Fruit fly (Drosophila melanogaster) whole organism, embryonic: ENCODE data around the gene CG43321.
A peak's percentile ranks its signal among the peaks of the same experiment; 100 is the strongest.

Experiments used
- Asciz ChIP-seq: fragments of 200-800 bp; sonication (Bioruptor generic); optimal IDR thresholded peaks from 2 replicates; lab custom pipeline; 2017; ENCODE audit warnings: missing biosample characterization, mild to moderate bottlenecking, missing genetic modification characterization, missing genetic modification reagents
- CG10462 ChIP-seq: fragments of 200-800 bp; sonication (Bioruptor generic); optimal IDR thresholded peaks from 2 replicates; lab custom pipeline; 2016; ENCODE audit warnings: missing biosample characterization, missing genetic modification characterization
- CG12071 ChIP-seq: fragments of 200-800 bp; sonication (Bioruptor generic); optimal IDR thresholded peaks from 3 replicates; lab custom pipeline; 2018; ENCODE audit warnings: missing biosample characterization, mild to moderate bottlenecking, missing genetic modification characterization
- CG12155 ChIP-seq: fragments of 200-800 bp; sonication (Bioruptor generic); optimal IDR thresholded peaks from 3 replicates; lab custom pipeline; 2016; ENCODE audit warnings: missing biosample characterization, missing genetic modification characterization
- CG12391 ChIP-seq: fragments of 200-800 bp; sonication (Bioruptor generic); optimal IDR thresholded peaks from 3 replicates; lab custom pipeline; 2018; ENCODE audit warnings: missing biosample characterization, mild to moderate bottlenecking, missing genetic modification characterization, moderate library complexity
- CG13123 ChIP-seq: fragments of 200-800 bp; sonication (Bioruptor generic); optimal IDR thresholded peaks from 2 replicates; lab custom pipeline; 2016; ENCODE audit warnings: missing biosample characterization, missing genetic modification characterization
- CG14667 ChIP-seq: fragments of 200-800 bp; sonication (Bioruptor generic); IDR thresholded peaks from 2 replicates; pipeline ENCODE4 v1.3.6; 2022; ENCODE audit warnings: missing biosample characterization, missing genetic modification characterization
- CG15601 ChIP-seq: fragments of 200-800 bp; sonication (Bioruptor generic); optimal IDR thresholded peaks from 3 replicates; lab custom pipeline; 2019; ENCODE audit warnings: missing biosample characterization, mild to moderate bottlenecking, missing genetic modification characterization, moderate library complexity
- CG16863 ChIP-seq: fragments of 200-800 bp; sonication (Bioruptor generic); optimal IDR thresholded peaks from 3 replicates; lab custom pipeline; 2016; ENCODE audit warnings: missing biosample characterization, missing genetic modification characterization
- CG30403 ChIP-seq: fragments of 200-800 bp; sonication (Bioruptor generic); optimal IDR thresholded peaks from 3 replicates; lab custom pipeline; 2016; ENCODE audit warnings: missing biosample characterization, missing genetic modification characterization
- CG32772 ChIP-seq: fragments of 200-800 bp; sonication (Bioruptor generic); IDR thresholded peaks from 2 replicates; pipeline ENCODE4 v1.3.6; 2022; ENCODE audit warnings: missing biosample characterization, missing genetic modification characterization
- CG34224 ChIP-seq: fragments of 200-800 bp; sonication (Bioruptor generic); IDR thresholded peaks from 3 replicates; pipeline ENCODE4 v1.3.6; 2022; ENCODE audit warnings: missing biosample characterization, missing genetic modification characterization; ENCODE audit not compliant: partially characterized antibody
- CG3838 ChIP-seq: fragments of 200-800 bp; sonication (Bioruptor generic); optimal IDR thresholded peaks from 3 replicates; lab custom pipeline; 2016; ENCODE audit warnings: missing biosample characterization, missing genetic modification characterization
- CG3847 ChIP-seq: fragments of 200-800 bp; sonication (Bioruptor generic); IDR thresholded peaks from 2 replicates; pipeline ENCODE4 v1.3.6; 2022; ENCODE audit warnings: missing biosample characterization, missing genetic modification characterization
- CG7357 ChIP-seq: fragments of 200-800 bp; sonication (Bioruptor generic); IDR thresholded peaks from 3 replicates; pipeline ENCODE4 v1.3.6; 2022; ENCODE audit warnings: missing biosample characterization, missing genetic modification characterization
- CG7372 ChIP-seq: fragments of 200-800 bp; sonication (Bioruptor generic); IDR thresholded peaks from 2 replicates; pipeline ENCODE4 v1.3.6; 2022; ENCODE audit warnings: missing biosample characterization, missing genetic modification characterization
- CG7745 ChIP-seq: fragments of 200-800 bp; sonication (Bioruptor generic); optimal IDR thresholded peaks from 2 replicates; lab custom pipeline; 2018; ENCODE audit warnings: missing biosample characterization, mild to moderate bottlenecking, missing genetic modification characterization, moderate library complexity
- CG7963 ChIP-seq: fragments of 200-800 bp; sonication (Bioruptor generic); IDR thresholded peaks from 3 replicates; pipeline ENCODE4 v1.3.6; 2022; ENCODE audit warnings: missing biosample characterization, missing genetic modification characterization; ENCODE audit not compliant: partially characterized antibody
- CG9727 ChIP-seq: fragments of 200-800 bp; sonication (Bioruptor generic); optimal IDR thresholded peaks from 3 replicates; lab custom pipeline; 2017; ENCODE audit warnings: missing biosample characterization, mild to moderate bottlenecking, missing genetic modification characterization
- D ChIP-seq, 2 experiments: fragments of 200-800 bp in 1 of 2; fragments of >200 bp in 1 of 2; sonication (Bioruptor generic) in 1 of 2; optimal IDR thresholded peaks; 2 replicates in 1 of 2; 3 replicates in 1 of 2; lab custom pipeline; 2017; ENCODE audit warnings: mild to moderate bottlenecking in 1 of 2, missing biosample characterization in 1 of 2, missing genetic modification characterization in 1 of 2, missing genetic modification reagents in 1 of 2
- Elba2 ChIP-seq: fragments of 200-800 bp; sonication (Bioruptor generic); optimal IDR thresholded peaks from 3 replicates; lab custom pipeline; 2016; ENCODE audit warnings: missing biosample characterization, missing genetic modification characterization
- Ets97D ChIP-seq: fragments of 200-800 bp; sonication (Bioruptor generic); optimal IDR thresholded peaks from 3 replicates; lab custom pipeline; 2016; ENCODE audit warnings: missing biosample characterization, missing genetic modification characterization
- Fer3 ChIP-seq: fragments of 200-800 bp; sonication (Bioruptor generic); optimal IDR thresholded peaks from 2 replicates; lab custom pipeline; 2018; ENCODE audit warnings: missing biosample characterization, mild to moderate bottlenecking, missing genetic modification characterization, moderate library complexity
- HLH3B ChIP-seq: fragments of 200-800 bp; sonication (Bioruptor generic); IDR thresholded peaks from 2 replicates; pipeline ENCODE4 v1.3.6; 2022; ENCODE audit warnings: missing biosample characterization, missing genetic modification characterization
- HLH54F ChIP-seq: fragments of 200-800 bp; sonication (Bioruptor generic); optimal IDR thresholded peaks from 3 replicates; lab custom pipeline; 2016; ENCODE audit warnings: missing biosample characterization, missing genetic modification characterization
- HmgZ ChIP-seq: fragments of 200-800 bp; sonication (Bioruptor generic); optimal IDR thresholded peaks from 2 replicates; lab custom pipeline; 2018; ENCODE audit warnings: missing biosample characterization, mild to moderate bottlenecking, missing genetic modification characterization
- Med ChIP-seq: fragments of 200-800 bp; sonication (Bioruptor generic); peaks from one replicate; lab custom pipeline; 2016; ENCODE audit warnings: missing biosample characterization, missing genetic modification characterization, mild to moderate bottlenecking, inconsistent platforms, moderate library complexity
- Neu2 ChIP-seq: fragments of 200-800 bp; sonication (Bioruptor generic); optimal IDR thresholded peaks from 3 replicates; lab custom pipeline; 2016; ENCODE audit warnings: missing biosample characterization, missing genetic modification characterization, borderline replicate concordance
- Optix ChIP-seq: fragments of 200-800 bp; sonication (Bioruptor generic); IDR thresholded peaks from 3 replicates; pipeline ENCODE4 v1.3.6; 2022; ENCODE audit warnings: missing biosample characterization, missing genetic modification characterization
- Ptx1 ChIP-seq: fragments of 200-800 bp; sonication (Bioruptor generic); IDR thresholded peaks from 2 replicates; pipeline ENCODE4 v1.3.6; 2022; ENCODE audit warnings: missing biosample characterization, missing genetic modification characterization
- Rx ChIP-seq: fragments of 200-800 bp; sonication (Bioruptor generic); IDR thresholded peaks from 2 replicates; pipeline ENCODE4 v1.3.6; 2022; ENCODE audit warnings: missing biosample characterization, missing genetic modification characterization
- ap ChIP-seq: fragments of 200-800 bp; sonication (Bioruptor generic); IDR thresholded peaks from 2 replicates; pipeline ENCODE4 v1.3.6; 2022; ENCODE audit warnings: missing biosample characterization, missing genetic modification characterization
- cato ChIP-seq: fragments of 200-800 bp; sonication (Bioruptor generic); optimal IDR thresholded peaks from 2 replicates; lab custom pipeline; 2016; ENCODE audit warnings: missing biosample characterization, missing genetic modification characterization, borderline replicate concordance
- chif ChIP-seq, 2 experiments: fragments of 200-800 bp; sonication (Bioruptor generic); optimal IDR thresholded peaks; 3 replicates each; lab custom pipeline; 2016; ENCODE audit warnings: missing biosample characterization in 2 of 2, missing genetic modification characterization in 2 of 2
- corto ChIP-seq: fragments of 200-800 bp; sonication (Bioruptor generic); optimal IDR thresholded peaks from 2 replicates; lab custom pipeline; 2016; ENCODE audit warnings: missing biosample characterization, mild to moderate bottlenecking, missing genetic modification characterization, moderate library complexity
- emc ChIP-seq: fragments of 200-800 bp; sonication (Bioruptor generic); optimal IDR thresholded peaks from 2 replicates; lab custom pipeline; 2016; ENCODE audit warnings: missing biosample characterization, missing genetic modification characterization
- gcm ChIP-seq: fragments of 200-800 bp; sonication (Bioruptor generic); optimal IDR thresholded peaks from 2 replicates; lab custom pipeline; 2019; ENCODE audit warnings: missing biosample characterization, mild to moderate bottlenecking, missing genetic modification characterization, moderate library complexity
- hth ChIP-seq: fragments of >200 bp; optimal IDR thresholded peaks from 2 replicates; lab custom pipeline; 2017; ENCODE audit warnings: inconsistent platforms
- klu ChIP-seq: fragments of 200-800 bp; sonication (Bioruptor generic); IDR thresholded peaks from 2 replicates; pipeline ENCODE4 v1.3.6; 2022; ENCODE audit warnings: missing biosample characterization, missing genetic modification characterization
- lola ChIP-seq, 3 experiments: fragments of >200 bp in 2 of 3; fragments of 200-800 bp in 1 of 3; sonication (Bioruptor generic) in 1 of 3; optimal IDR thresholded peaks; 2 replicates each; lab custom pipeline; 2017 to 2019; ENCODE audit warnings: missing biosample characterization in 3 of 3, missing genetic modification characterization in 3 of 3, mild to moderate bottlenecking in 1 of 3, moderate library complexity in 1 of 3
- nmo ChIP-seq: fragments of 200-800 bp; sonication (Bioruptor generic); optimal IDR thresholded peaks from 2 replicates; lab custom pipeline; 2018; ENCODE audit warnings: missing biosample characterization, mild to moderate bottlenecking, missing genetic modification characterization, moderate library complexity
- onecut ChIP-seq: fragments of 200-800 bp; sonication (Bioruptor generic); IDR thresholded peaks from 2 replicates; pipeline ENCODE4 v1.3.6; 2022; ENCODE audit warnings: missing biosample characterization, missing genetic modification characterization
- org-1 ChIP-seq: fragments of 200-800 bp; sonication (Bioruptor generic); optimal IDR thresholded peaks from 2 replicates; lab custom pipeline; 2017; ENCODE audit warnings: missing biosample characterization, missing genetic modification characterization
- row ChIP-seq: fragments of 200-800 bp; sonication (Bioruptor generic); IDR thresholded peaks from 3 replicates; pipeline ENCODE4 v1.3.6; 2022; ENCODE audit warnings: missing biosample characterization, missing genetic modification characterization
- sens-2 ChIP-seq: fragments of 200-800 bp; sonication (Bioruptor generic); IDR thresholded peaks from 2 replicates; pipeline ENCODE4 v1.3.6; 2022; ENCODE audit warnings: missing biosample characterization, missing genetic modification characterization
- sima ChIP-seq: fragments of 200-800 bp; sonication (Bioruptor generic); optimal IDR thresholded peaks from 2 replicates; lab custom pipeline; 2016; ENCODE audit warnings: missing biosample characterization, missing genetic modification characterization
- slbo ChIP-seq: fragments of 200-800 bp; sonication (Bioruptor generic); IDR thresholded peaks from 2 replicates; pipeline ENCODE4 v1.3.6; 2022; ENCODE audit warnings: missing biosample characterization, missing genetic modification characterization
- stc ChIP-seq: fragments of 200-800 bp; sonication (Bioruptor generic); IDR thresholded peaks from 2 replicates; pipeline ENCODE4 v1.3.6; 2022; ENCODE audit warnings: missing biosample characterization, missing genetic modification characterization
- trem ChIP-seq: fragments of 200-800 bp; optimal IDR thresholded peaks from 3 replicates; lab custom pipeline; 2019; ENCODE audit warnings: missing biosample characterization, mild to moderate bottlenecking, missing genetic modification characterization, moderate library complexity
- twi ChIP-seq: fragments of 200-800 bp; optimal IDR thresholded peaks from 2 replicates; lab custom pipeline; 2019; ENCODE audit warnings: missing biosample characterization, mild to moderate bottlenecking, missing genetic modification characterization, moderate library complexity
- zfh2 ChIP-seq: fragments of 200-800 bp; sonication (Bioruptor generic); optimal IDR thresholded peaks from 2 replicates; lab custom pipeline; 2016; ENCODE audit warnings: missing biosample characterization, missing genetic modification characterization

The CG43321 gene

dm6 chr2L:7032517-7032951, 20.5 kb downstream of the CG43321 start, which contains the start of the genes Rab30 and Caper (continued):
- TF ChIP-seq Optix (GFP tag; lab: Robert Waterston, UW) (no peak), CG7357 (GFP tag; lab: Robert Waterston, UW) (no peak), CG12155 (GFP tag; lab: Kevin White, UChicago) (peak; percentile 56), zfh2 (GFP tag; lab: Kevin White, UChicago) (peak; percentile 77), twi (tag; lab: Kevin White, UChicago) (peak; percentile 25), Med (peak; percentile 95), D (optimal IDR thresholded peaks at IDR 0.05; lab: Kevin White, UChicago) (no peak), D (GFP tag; optimal IDR thresholded peaks at IDR 0.05; lab: Kevin White, UChicago) (no peak), CG16863 (GFP tag; lab: Kevin White, UChicago) (peak; percentile 35), slbo (GFP tag; lab: Robert Waterston, UW) (peak; percentile 79), Ets97D (GFP tag; lab: Kevin White, UChicago) (peak; percentile 91), cato (GFP tag; lab: Kevin White, UChicago) (no peak), row (GFP tag; lab: Robert Waterston, UW) (peak; percentile 72), Fer3 (tag; lab: Kevin White, UChicago) (peak; percentile 33), CG7963 (peak; percentile 98), ap (GFP tag; lab: Robert Waterston, UW) (no peak), CG32772 (GFP tag; lab: Robert Waterston, UW) (no peak), klu (0 out of 2 replicates have a peak, but pooled peaks have one; percentile 28), HLH54F (GFP tag; lab: Kevin White, UChicago) (peak; percentile 75), CG9727 (peak; percentile 48), trem (tag; lab: Kevin White, UChicago) (peak; percentile 76), stc (GFP tag; lab: Robert Waterston, UW) (no peak), CG30403 (GFP tag; lab: Kevin White, UChicago) (peak; percentile 69), Elba2 (GFP tag; lab: Kevin White, UChicago) (no peak), chif (GFP tag; optimal IDR thresholded peaks at IDR 0.05; lab: Kevin White, UChicago) (peak; percentile 37 to 45), HmgZ (tag; lab: Kevin White, UChicago) (peak; percentile 90), lola (GFP tag; optimal IDR thresholded peaks at IDR 0.05; lab: Kevin White, UChicago) (peak in 1 of 3 experiments; percentile 4), hth (lab: Kevin White, UChicago) (no peak), Ptx1 (GFP tag; lab: Robert Waterston, UW) (no peak; the same call in 1 of the 2 replicates), CG12071 (no peak), gcm (peak; percentile 45), CG7745 (tag; lab: Kevin White, UChicago) (peak; percentile 54), nmo (peak; percentile 88), CG3847 (GFP tag; lab: Robert Waterston, UW) (peak; percentile 74), CG13123 (GFP tag; lab: Kevin White, UChicago) (no peak), CG15601 (tag; lab: Kevin White, UChicago) (peak; percentile 49), CG10462 (GFP tag; lab: Kevin White, UChicago) (no peak), CG14667 (GFP tag; lab: Robert Waterston, UW) (no peak), CG34224 (GFP tag; lab: Robert Waterston, UW) (peak; percentile 99), onecut (peak; percentile 42), CG12391 (tag; lab: Kevin White, UChicago) (peak; percentile 65), sima (no peak), sens-2 (GFP tag; lab: Robert Waterston, UW) (no peak), Asciz (no peak), Neu2 (peak; percentile 8), Rx (GFP tag; lab: Robert Waterston, UW) (no peak), emc (GFP tag; lab: Kevin White, UChicago) (no peak), CG3838 (GFP tag; lab: Kevin White, UChicago) (no peak), corto (GFP tag; lab: Kevin White, UChicago) (no peak), CG7372 (GFP tag; lab: Robert Waterston, UW) (peak; percentile 46; the same call in 1 of the 2 replicates), HLH3B (0 out of 2 replicates have a peak, but pooled peaks have one; percentile 28), org-1 (GFP tag; lab: Kevin White, UChicago) (no peak)
